Fruit fly (Drosophila melanogaster): ENCODE data around the gene Pino.

The Pino gene

dm6 chr2L:1156592-1157249, 28.0 kb upstream of the Pino start:
- TF ChIP-seq EcR (GFP tag; optimal IDR thresholded peaks at IDR 0.05): no peak
- TF ChIP-seq Dll (optimal IDR thresholded peaks at IDR 0.05): no peak
- no peak for TF ChIP-seq usp (GFP tag; optimal IDR thresholded peaks at IDR 0.05)
- TF ChIP-seq psq (optimal IDR thresholded peaks at IDR 0.05): no peak
- TF ChIP-seq pan (optimal IDR thresholded peaks at IDR 0.05): no peak
- no peak for TF ChIP-seq CG8478 (optimal IDR thresholded peaks at IDR 0.05)

- no peak for TF ChIP-seq CG8478 (optimal IDR thresholded peaks at IDR 0.05)
- TF ChIP-seq EcR (GFP tag; optimal IDR thresholded peaks at IDR 0.05): no peak
- TF ChIP-seq psq (optimal IDR thresholded peaks at IDR 0.05): no peak
- no peak for TF ChIP-seq Dll (optimal IDR thresholded peaks at IDR 0.05)
- no peak for TF ChIP-seq pan (optimal IDR thresholded peaks at IDR 0.05)
- TF ChIP-seq usp (GFP tag; optimal IDR thresholded peaks at IDR 0.05): no peak
These were observed 23.9 kb upstream of the Pino start for dm6 chr2L:1152693-1153092.

- TF ChIP-seq pan (optimal IDR thresholded peaks at IDR 0.05) (no peak), psq (optimal IDR thresholded peaks at IDR 0.05) (no peak), EcR (GFP tag; optimal IDR thresholded peaks at IDR 0.05) (no peak), Dll (optimal IDR thresholded peaks at IDR 0.05) (no peak), usp (GFP tag; optimal IDR thresholded peaks at IDR 0.05) (no peak), CG8478 (optimal IDR thresholded peaks at IDR 0.05) (no peak)
These were observed 21.8 kb upstream of the Pino start, which contains the start of the genes Tfb4 and Vps29 for dm6 chr2L:1150554-1150953. Tfb4 (minus strand) TSS chr2L:1150677. Vps29 (plus strand) TSS chr2L:1150766.

- TF ChIP-seq usp (GFP tag; optimal IDR thresholded peaks at IDR 0.05) (no peak), CG8478 (optimal IDR thresholded peaks at IDR 0.05) (no peak), EcR (GFP tag; optimal IDR thresholded peaks at IDR 0.05) (no peak), psq (optimal IDR thresholded peaks at IDR 0.05) (no peak), Dll (optimal IDR thresholded peaks at IDR 0.05) (no peak), pan (optimal IDR thresholded peaks at IDR 0.05) (no peak)
These were observed 18.9 kb upstream of the Pino start for dm6 chr2L:1147656-1148055.

dm6 chr2L:1144371-1145360, 15.9 kb upstream of the Pino start:
- no peak for TF ChIP-seq Dll (optimal IDR thresholded peaks at IDR 0.05)
- peak; percentile 75 for TF ChIP-seq pan (optimal IDR thresholded peaks at IDR 0.05)

- TF ChIP-seq usp (GFP tag; optimal IDR thresholded peaks at IDR 0.05) (no peak), psq (optimal IDR thresholded peaks at IDR 0.05) (no peak), Dll (optimal IDR thresholded peaks at IDR 0.05) (no peak), EcR (GFP tag; optimal IDR thresholded peaks at IDR 0.05) (no peak), pan (optimal IDR thresholded peaks at IDR 0.05) (no peak), CG8478 (optimal IDR thresholded peaks at IDR 0.05) (no peak)
These were observed 14.5 kb upstream of the Pino start for dm6 chr2L:1143286-1143685.

dm6 chr2L:1142730-1143281, 14.1 kb upstream of the Pino start, which contains the start of gene MFS3:
MFS3 (plus strand) TSS chr2L:1143201.
- TF ChIP-seq Dll (optimal IDR thresholded peaks at IDR 0.05) (peak; percentile 18), pan (optimal IDR thresholded peaks at IDR 0.05) (no peak), CG8478 (optimal IDR thresholded peaks at IDR 0.05) (no peak)

- TF ChIP-seq usp (GFP tag; optimal IDR thresholded peaks at IDR 0.05) (no peak), pan (optimal IDR thresholded peaks at IDR 0.05) (no peak), psq (optimal IDR thresholded peaks at IDR 0.05) (no peak), Dll (optimal IDR thresholded peaks at IDR 0.05) (no peak), EcR (GFP tag; optimal IDR thresholded peaks at IDR 0.05) (no peak), CG8478 (optimal IDR thresholded peaks at IDR 0.05) (no peak)
These were observed 8.2 kb upstream of the Pino start for dm6 chr2L:1136993-1137392.

- TF ChIP-seq Dll (optimal IDR thresholded peaks at IDR 0.05): no peak
- TF ChIP-seq usp (GFP tag; optimal IDR thresholded peaks at IDR 0.05): no peak
- no peak for TF ChIP-seq pan (optimal IDR thresholded peaks at IDR 0.05)
- TF ChIP-seq CG8478 (optimal IDR thresholded peaks at IDR 0.05): no peak
- TF ChIP-seq EcR (GFP tag; optimal IDR thresholded peaks at IDR 0.05): no peak
- no peak for TF ChIP-seq psq (optimal IDR thresholded peaks at IDR 0.05)
These were observed 6.7 kb upstream of the Pino start for dm6 chr2L:1135495-1135894.

dm6 chr2L:1134011-1134743, 5.4 kb upstream of the Pino start, which contains the start of the genes Iris and CG4577:
Iris (minus strand) TSS chr2L:1134098.
CG4577 (plus strand) TSS chr2L:1134693.
- no peak for TF ChIP-seq pan (optimal IDR thresholded peaks at IDR 0.05)
- TF ChIP-seq Dll (optimal IDR thresholded peaks at IDR 0.05): no peak
- no peak for TF ChIP-seq psq (optimal IDR thresholded peaks at IDR 0.05)
- no peak for TF ChIP-seq EcR (GFP tag; optimal IDR thresholded peaks at IDR 0.05)
- TF ChIP-seq usp (GFP tag; optimal IDR thresholded peaks at IDR 0.05): no peak
- TF ChIP-seq CG8478 (optimal IDR thresholded peaks at IDR 0.05): no peak

dm6 chr2L:1128344-1128931, 315 bp downstream of the Pino start:
- TF ChIP-seq Dll (optimal IDR thresholded peaks at IDR 0.05) (no peak), pan (optimal IDR thresholded peaks at IDR 0.05) (no peak), usp (GFP tag; optimal IDR thresholded peaks at IDR 0.05) (no peak), EcR (GFP tag; optimal IDR thresholded peaks at IDR 0.05) (no peak), psq (optimal IDR thresholded peaks at IDR 0.05) (no peak), CG8478 (optimal IDR thresholded peaks at IDR 0.05) (no peak)
